Fruit fly (Drosophila melanogaster) Kc167 (cell line): ENCODE results near the gene CG7182.

ENCODE experiments used
- Myc ChIP-seq: fragments of >200 bp; optimal IDR thresholded peaks from 2 replicates; lab custom pipeline; 2017; ENCODE audit warnings: missing external identifiers
- Sin3A ChIP-seq: fragments of >200 bp; optimal IDR thresholded peaks from 2 replicates; lab custom pipeline; 2018; ENCODE audit warnings: missing external identifiers
- insv ChIP-seq: fragments of >200 bp; optimal IDR thresholded peaks from 3 replicates; lab custom pipeline; 2018; ENCODE audit warnings: missing external identifiers
- psq ChIP-seq: fragments of >200 bp; optimal IDR thresholded peaks from 2 replicates; lab custom pipeline; 2017; ENCODE audit warnings: missing external identifiers

- no peak for TF ChIP-seq Sin3A (lab: Kevin White, UChicago)
- no peak for TF ChIP-seq psq (lab: Kevin White, UChicago)
- no peak for TF ChIP-seq insv (lab: Kevin White, UChicago)
- TF ChIP-seq Myc, result no peak
Measured at dm6 chr3L:8323817-8324216, 22.4 kb downstream of the CG7182 start.
